Worm (Caenorhabditis elegans): ENCODE results near the gene F21H7.5.

ce11 chrV:16249105-16249504 lies 11.8 kb downstream of the F21H7.5 start:
- TF ChIP-seq ceh-36 (tag; optimal IDR thresholded peaks at IDR 0.05) (no peak), tra-4 (tag; optimal IDR thresholded peaks at IDR 0.05) (no peak), flt-1 (GFP tag; IDR thresholded peaks at IDR 0.05) (no peak), ama-1 (optimal IDR thresholded peaks at IDR 0.05) (no peak), aly-1 (tag; optimal IDR thresholded peaks at IDR 0.05) (no peak), ets-7 (tag; optimal IDR thresholded peaks at IDR 0.05) (no peak), pes-1 (GFP tag; IDR thresholded peaks at IDR 0.05) (no peak), ceh-13 (GFP tag; optimal IDR thresholded peaks at IDR 0.05) (no peak)
